Worm (Caenorhabditis elegans): ENCODE results near the gene F22F7.11.

ce11 chrV:2076043-2076442, 43.6 kb upstream of the F22F7.11 start:
- no peak for TF ChIP-seq sea-1 (GFP tag; conservative IDR thresholded peaks at IDR 0.05)
- TF ChIP-seq ama-1 (optimal IDR thresholded peaks at IDR 0.05): no peak
- no peak for TF ChIP-seq hnd-1 (tag; optimal IDR thresholded peaks at IDR 0.05)
- TF ChIP-seq tbx-11 (GFP tag; IDR thresholded peaks at IDR 0.05): no peak
- no peak for TF ChIP-seq ets-7 (tag; optimal IDR thresholded peaks at IDR 0.05)
- TF ChIP-seq B0310.2 (tag; optimal IDR thresholded peaks at IDR 0.05): no peak
- no peak for TF ChIP-seq aly-1 (tag; optimal IDR thresholded peaks at IDR 0.05)
- no peak for TF ChIP-seq scrt-1 (GFP tag; IDR thresholded peaks at IDR 0.05)
- no peak for TF ChIP-seq tra-4 (tag; optimal IDR thresholded peaks at IDR 0.05)
- no peak for TF ChIP-seq pes-1 (GFP tag; IDR thresholded peaks at IDR 0.05)
- no peak for TF ChIP-seq F13C5.2 (tag; optimal IDR thresholded peaks at IDR 0.05)
